Fruit fly (Drosophila melanogaster): ENCODE measurements around the gene CG32409.

Gene CG32409

dm6 chr3L:5878734-5879291, 20.5 kb upstream of the CG32409 start:
- TF ChIP-seq Myc (optimal IDR thresholded peaks at IDR 0.05): no peak
- TF ChIP-seq psq (optimal IDR thresholded peaks at IDR 0.05): no peak
- no peak for TF ChIP-seq h (optimal IDR thresholded peaks at IDR 0.05)
- TF ChIP-seq ttk (optimal IDR thresholded peaks at IDR 0.05): no peak
- no peak for TF ChIP-seq insv (optimal IDR thresholded peaks at IDR 0.05)
- TF ChIP-seq Sin3A (optimal IDR thresholded peaks at IDR 0.05): no peak

dm6 chr3L:5881310-5882208, 17.8 kb upstream of the CG32409 start:
- TF ChIP-seq Myc (optimal IDR thresholded peaks at IDR 0.05) (no peak), ttk (optimal IDR thresholded peaks at IDR 0.05) (no peak), Sin3A (optimal IDR thresholded peaks at IDR 0.05) (no peak), insv (optimal IDR thresholded peaks at IDR 0.05) (no peak), h (optimal IDR thresholded peaks at IDR 0.05) (no peak), psq (optimal IDR thresholded peaks at IDR 0.05) (no peak)

dm6 chr3L:5882209-5882403, 17.2 kb upstream of the CG32409 start, which contains the start of gene CG13287:
TSS of gene CG13287 (plus strand) at chr3L:5882304.
- TF ChIP-seq ttk (optimal IDR thresholded peaks at IDR 0.05) (no peak), Sin3A (optimal IDR thresholded peaks at IDR 0.05) (no peak), insv (optimal IDR thresholded peaks at IDR 0.05) (no peak), Myc (optimal IDR thresholded peaks at IDR 0.05) (no peak), h (optimal IDR thresholded peaks at IDR 0.05) (no peak)

dm6 chr3L:5884735-5885134, 14.6 kb upstream of the CG32409 start:
- TF ChIP-seq Myc (optimal IDR thresholded peaks at IDR 0.05) (no peak), insv (optimal IDR thresholded peaks at IDR 0.05) (no peak), ttk (optimal IDR thresholded peaks at IDR 0.05) (no peak), Sin3A (optimal IDR thresholded peaks at IDR 0.05) (no peak), psq (optimal IDR thresholded peaks at IDR 0.05) (no peak), h (optimal IDR thresholded peaks at IDR 0.05) (no peak)

dm6 chr3L:5891114-5891513, 8.2 kb upstream of the CG32409 start:
- TF ChIP-seq psq (optimal IDR thresholded peaks at IDR 0.05) (no peak), ttk (optimal IDR thresholded peaks at IDR 0.05) (no peak), h (optimal IDR thresholded peaks at IDR 0.05) (no peak), Myc (optimal IDR thresholded peaks at IDR 0.05) (no peak), insv (optimal IDR thresholded peaks at IDR 0.05) (no peak), Sin3A (optimal IDR thresholded peaks at IDR 0.05) (no peak)

- TF ChIP-seq Sin3A (optimal IDR thresholded peaks at IDR 0.05): no peak
- no peak for TF ChIP-seq psq (optimal IDR thresholded peaks at IDR 0.05)
- TF ChIP-seq Myc (optimal IDR thresholded peaks at IDR 0.05): no peak
- TF ChIP-seq insv (optimal IDR thresholded peaks at IDR 0.05): no peak
- no peak for TF ChIP-seq ttk (optimal IDR thresholded peaks at IDR 0.05)
- no peak for TF ChIP-seq h (optimal IDR thresholded peaks at IDR 0.05)
Observed at dm6 chr3L:5891812-5892211, 7.5 kb upstream of the CG32409 start.

dm6 chr3L:5893063-5893462, 6.3 kb upstream of the CG32409 start:
- TF ChIP-seq h (optimal IDR thresholded peaks at IDR 0.05) (no peak), Sin3A (optimal IDR thresholded peaks at IDR 0.05) (no peak), insv (optimal IDR thresholded peaks at IDR 0.05) (no peak), psq (optimal IDR thresholded peaks at IDR 0.05) (no peak), ttk (optimal IDR thresholded peaks at IDR 0.05) (no peak), Myc (optimal IDR thresholded peaks at IDR 0.05) (no peak)

- no peak for TF ChIP-seq insv (optimal IDR thresholded peaks at IDR 0.05)
- TF ChIP-seq ttk (optimal IDR thresholded peaks at IDR 0.05): no peak
- TF ChIP-seq psq (optimal IDR thresholded peaks at IDR 0.05): no peak
- TF ChIP-seq Myc (optimal IDR thresholded peaks at IDR 0.05): no peak
- TF ChIP-seq h (optimal IDR thresholded peaks at IDR 0.05): no peak
- TF ChIP-seq Sin3A (optimal IDR thresholded peaks at IDR 0.05): no peak
Observed at dm6 chr3L:5897228-5897688, 2.1 kb upstream of the CG32409 start, which contains the start of the genes PolE2 and CG5592. TSS of gene PolE2 (minus strand) at chr3L:5897435. TSS of gene CG5592 (plus strand) at chr3L:5897638.

- TF ChIP-seq h (optimal IDR thresholded peaks at IDR 0.05) (no peak), Myc (optimal IDR thresholded peaks at IDR 0.05) (no peak), Sin3A (optimal IDR thresholded peaks at IDR 0.05) (no peak), psq (optimal IDR thresholded peaks at IDR 0.05) (no peak), ttk (optimal IDR thresholded peaks at IDR 0.05) (no peak), insv (optimal IDR thresholded peaks at IDR 0.05) (no peak)
Observed at dm6 chr3L:5902189-5902765, 2.9 kb downstream of the CG32409 start, which contains the start of gene QC. TSS of gene QC (minus strand) at chr3L:5902456.

dm6 chr3L:5903955-5904354, 4.6 kb downstream of the CG32409 start, which contains the start of gene CG32413:
TSS of gene CG32413 (minus strand) at chr3L:5904055.
- TF ChIP-seq Myc (optimal IDR thresholded peaks at IDR 0.05): no peak
- TF ChIP-seq h (optimal IDR thresholded peaks at IDR 0.05): no peak
- TF ChIP-seq Sin3A (optimal IDR thresholded peaks at IDR 0.05): no peak
- TF ChIP-seq insv (optimal IDR thresholded peaks at IDR 0.05): no peak
- no peak for TF ChIP-seq ttk (optimal IDR thresholded peaks at IDR 0.05)
- TF ChIP-seq psq (optimal IDR thresholded peaks at IDR 0.05): no peak

dm6 chr3L:5906599-5906998, 7.3 kb downstream of the CG32409 start, which contains the start of gene CG10486:
TSS of gene CG10486 (minus strand) at chr3L:5906699.
- TF ChIP-seq insv (optimal IDR thresholded peaks at IDR 0.05) (no peak), ttk (optimal IDR thresholded peaks at IDR 0.05) (no peak), Sin3A (optimal IDR thresholded peaks at IDR 0.05) (no peak), Myc (optimal IDR thresholded peaks at IDR 0.05) (no peak), psq (optimal IDR thresholded peaks at IDR 0.05) (no peak), h (optimal IDR thresholded peaks at IDR 0.05) (no peak)

- TF ChIP-seq Myc (optimal IDR thresholded peaks at IDR 0.05): no peak
Observed at dm6 chr3L:5907077-5907476, 7.7 kb downstream of the CG32409 start, which contains the start of gene CG13288. TSS of gene CG13288 (plus strand) at chr3L:5907381.
